Worm (Caenorhabditis elegans): ENCODE measurements around the gene parg-2.

The parg-2 gene

ce11 chrIV:8754146-8754545 is 39.2 kb upstream of the parg-2 start (continued):
- no peak for TF ChIP-seq egl-18 (GFP tag; IDR thresholded peaks at IDR 0.05)
- TF ChIP-seq F23B12.7 (tag; optimal IDR thresholded peaks at IDR 0.05; ENCODE audit: insufficient read depth) = peak; percentile 5

DNA sequence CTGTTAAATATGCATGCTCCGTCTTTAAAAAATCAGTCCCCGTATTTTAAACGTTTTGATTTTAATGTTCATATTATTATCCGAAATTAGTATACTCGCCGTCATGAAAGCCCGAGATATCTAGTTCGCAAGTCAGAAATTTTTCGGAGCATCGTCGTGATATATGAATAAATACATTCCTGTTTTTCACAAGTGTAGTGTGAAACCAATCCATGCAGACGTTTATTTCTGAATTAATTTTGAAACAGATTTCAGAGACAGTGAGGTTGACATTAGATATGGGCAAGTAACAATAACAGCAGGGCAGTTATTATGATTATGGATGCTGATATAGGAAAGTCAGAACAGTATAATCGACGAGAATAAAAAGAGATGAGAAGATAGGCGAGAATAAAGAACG is 37.6 kb upstream of the parg-2 start:
- TF ChIP-seq fkh-3 (tag; optimal IDR thresholded peaks at IDR 0.05) (no peak), aptf-3 (GFP tag; IDR thresholded peaks at IDR 0.05) (no peak), hlh-12 (tag; optimal IDR thresholded peaks at IDR 0.05) (no peak), F49E8.2 (tag; optimal IDR thresholded peaks at IDR 0.05; ENCODE audit: insufficient read depth) (no peak), D2030.7 (GFP tag; IDR thresholded peaks at IDR 0.05) (no peak), Y67H2A.10 (GFP tag; conservative IDR thresholded peaks at IDR 0.05) (no peak), tbp1 (GFP tag; optimal IDR thresholded peaks at IDR 0.05) (peak; percentile 24), Y53F4B.3 (GFP tag; IDR thresholded peaks at IDR 0.05) (no peak), dpl-1 (GFP tag; optimal IDR thresholded peaks at IDR 0.05) (no peak), T26A5.8 (tag; optimal IDR thresholded peaks at IDR 0.05) (no peak), unc-130 (GFP tag; optimal IDR thresholded peaks at IDR 0.05) (no peak), F55B11.4 (tag; optimal IDR thresholded peaks at IDR 0.05; ENCODE audit: borderline replicate concordance, insufficient read depth) (no peak), attf-5 (GFP tag; optimal IDR thresholded peaks at IDR 0.05) (no peak), aptf-2 (GFP tag; conservative IDR thresholded peaks at IDR 0.05) (no peak), lin-26 (GFP tag; IDR thresholded peaks at IDR 0.05) (no peak), mel-28 (tag; optimal IDR thresholded peaks at IDR 0.05; ENCODE audit: borderline replicate concordance) (no peak), nhr-179 (tag; optimal IDR thresholded peaks at IDR 0.05) (no peak), pha-4 (tag; optimal IDR thresholded peaks at IDR 0.05) (no peak), egl-18 (GFP tag; IDR thresholded peaks at IDR 0.05) (no peak), tbx-9 (tag; optimal IDR thresholded peaks at IDR 0.05; ENCODE audit: borderline replicate concordance) (no peak), bed-1 (GFP tag; IDR thresholded peaks at IDR 0.05) (no peak), cebp-2 (GFP tag; IDR thresholded peaks at IDR 0.05) (no peak), xnd-1 (tag; optimal IDR thresholded peaks at IDR 0.05) (peak; percentile 1), hmg-1.2 (GFP tag; IDR thresholded peaks at IDR 0.05) (0 out of 2 replicates have a peak, but pooled peaks have one; percentile 21), ceh-100 (GFP tag; IDR thresholded peaks at IDR 0.05) (no peak), lir-1 (GFP tag; conservative IDR thresholded peaks at IDR 0.05) (no peak), cebp-1 (GFP tag; IDR thresholded peaks at IDR 0.05) (no peak), cebp-1 (tag; optimal IDR thresholded peaks at IDR 0.05) (no peak), madf-3 (GFP tag; IDR thresholded peaks at IDR 0.05) (no peak), tlf-1 (GFP tag; optimal IDR thresholded peaks at IDR 0.05) (no peak), hmg-20 (GFP tag; IDR thresholded peaks at IDR 0.05) (no peak), unc-62 (GFP tag; optimal IDR thresholded peaks at IDR 0.05) (no peak), nfya-1 (tag; optimal IDR thresholded peaks at IDR 0.05; ENCODE audit: borderline replicate concordance, insufficient read depth) (no peak), F52B5.7 (tag; optimal IDR thresholded peaks at IDR 0.05) (no peak), ZK185.1 (tag; optimal IDR thresholded peaks at IDR 0.05; ENCODE audit: poor library complexity, severe bottlenecking) (no peak), madf-6 (GFP tag; IDR thresholded peaks at IDR 0.05) (peak; percentile 57; the same call in 1 of the 2 replicates), ceh-40 (GFP tag; IDR thresholded peaks at IDR 0.05) (no peak), chd-7 (tag; optimal IDR thresholded peaks at IDR 0.05) (no peak), zfh-2 (GFP tag; conservative IDR thresholded peaks at IDR 0.05) (no peak), ceh-27 (GFP tag; optimal IDR thresholded peaks at IDR 0.05) (no peak), lag-1 (GFP tag; IDR thresholded peaks at IDR 0.05) (no peak), egrh-3 (GFP tag; IDR thresholded peaks at IDR 0.05) (no peak), ama-1 (optimal IDR thresholded peaks at IDR 0.05) (no peak), ama-1 (GFP tag; optimal IDR thresholded peaks at IDR 0.05) (peak in 1 of 2 experiments; percentile 45), lin-40 (tag; optimal IDR thresholded peaks at IDR 0.05) (no peak), snpc-1.3 (tag; optimal IDR thresholded peaks at IDR 0.05; ENCODE audit: insufficient read depth) (no peak)
